Fruit fly (Drosophila melanogaster) whole organism, embryonic: ENCODE measurements around the gene Wdfy2.

ENCODE experiments used
- Antp ChIP-seq: fragments of 200-800 bp; sonication (Bioruptor generic); optimal IDR thresholded peaks from 3 replicates; lab custom pipeline; 2016; ENCODE audit warnings: missing biosample characterization, missing genetic modification characterization
- CG10147 ChIP-seq: fragments of 200-800 bp; sonication (Bioruptor generic); optimal IDR thresholded peaks from 2 replicates; lab custom pipeline; 2019; ENCODE audit warnings: missing biosample characterization, mild to moderate bottlenecking, missing genetic modification characterization, moderate library complexity
- CG11504 ChIP-seq: fragments of 200-800 bp; sonication (Bioruptor generic); optimal IDR thresholded peaks from 3 replicates; lab custom pipeline; 2019; ENCODE audit warnings: missing biosample characterization, mild to moderate bottlenecking, missing genetic modification characterization, moderate library complexity
- CG12299 ChIP-seq: fragments of 200-800 bp; sonication (Bioruptor generic); optimal IDR thresholded peaks from 2 replicates; lab custom pipeline; 2018; ENCODE audit warnings: missing biosample characterization, mild to moderate bottlenecking, missing genetic modification characterization
- CG1529 ChIP-seq: fragments of 200-800 bp; sonication (Bioruptor generic); optimal IDR thresholded peaks from 3 replicates; lab custom pipeline; 2018; ENCODE audit warnings: missing biosample characterization, missing genetic modification characterization
- CG18011 ChIP-seq: fragments of 200-800 bp; sonication (Bioruptor generic); optimal IDR thresholded peaks from 2 replicates; lab custom pipeline; 2017; ENCODE audit warnings: missing biosample characterization, missing genetic modification characterization, mild to moderate bottlenecking, moderate library complexity, missing genotype
- CG1832 ChIP-seq: fragments of 200-800 bp; sonication (Bioruptor generic); optimal IDR thresholded peaks from 2 replicates; lab custom pipeline; 2017; ENCODE audit warnings: missing biosample characterization, mild to moderate bottlenecking, missing genetic modification characterization, inconsistent platforms
- CG2129 ChIP-seq: fragments of 200-800 bp; sonication (Bioruptor generic); IDR thresholded peaks from 2 replicates; pipeline ENCODE4 v1.3.6; 2022; ENCODE audit warnings: missing biosample characterization, missing genetic modification characterization; ENCODE audit not compliant: partially characterized antibody
- CG43689 ChIP-seq: fragments of 200-800 bp; sonication (Bioruptor generic); IDR thresholded peaks from 2 replicates; pipeline ENCODE4 v1.3.6; 2022; ENCODE audit warnings: missing biosample characterization, missing genetic modification characterization
- CG7839 ChIP-seq: fragments of 200-800 bp; sonication (Bioruptor generic); optimal IDR thresholded peaks from 3 replicates; lab custom pipeline; 2018; ENCODE audit warnings: missing biosample characterization, mild to moderate bottlenecking, missing genetic modification characterization, moderate library complexity
- CG7928 ChIP-seq: fragments of 200-800 bp; sonication (Bioruptor generic); optimal IDR thresholded peaks from 2 replicates; lab custom pipeline; 2017; ENCODE audit warnings: missing biosample characterization, mild to moderate bottlenecking, missing genetic modification characterization
- CG8388 ChIP-seq: fragments of 200-800 bp; sonication (Bioruptor generic); optimal IDR thresholded peaks from 2 replicates; lab custom pipeline; 2019; ENCODE audit warnings: missing biosample characterization, mild to moderate bottlenecking, missing genetic modification characterization, moderate library complexity
- CG8765 ChIP-seq: fragments of 200-800 bp; sonication (Bioruptor generic); IDR thresholded peaks from 2 replicates; pipeline ENCODE4 v1.3.6; 2022; ENCODE audit warnings: missing biosample characterization, missing genetic modification characterization
- CG9727 ChIP-seq: fragments of 200-800 bp; sonication (Bioruptor generic); optimal IDR thresholded peaks from 3 replicates; lab custom pipeline; 2017; ENCODE audit warnings: missing biosample characterization, mild to moderate bottlenecking, missing genetic modification characterization
- CG9876 ChIP-seq: fragments of 200-800 bp; sonication (Bioruptor generic); optimal IDR thresholded peaks from 2 replicates; lab custom pipeline; 2016; ENCODE audit warnings: missing biosample characterization, missing genetic modification characterization
- CG9932 ChIP-seq: fragments of 200-800 bp; sonication (Bioruptor generic); IDR thresholded peaks from 2 replicates; pipeline ENCODE4 v1.3.6; 2022; ENCODE audit warnings: missing biosample characterization, missing genetic modification characterization
- CkIIα-i1 ChIP-seq: fragments of 200-800 bp; sonication (Bioruptor generic); IDR thresholded peaks from 2 replicates; pipeline ENCODE4 v1.3.6; 2022; ENCODE audit warnings: missing biosample characterization, missing genetic modification characterization
- Dbx ChIP-seq: fragments of 200-800 bp; sonication (Bioruptor generic); IDR thresholded peaks from 3 replicates; pipeline ENCODE4 v1.3.6; 2022; ENCODE audit warnings: missing biosample characterization, missing genetic modification characterization
- E2f2 ChIP-seq: fragments of 200-800 bp; sonication (Bioruptor generic); IDR thresholded peaks from 2 replicates; pipeline ENCODE4 v1.3.6; 2022; ENCODE audit warnings: missing biosample characterization, missing genetic modification characterization
- ERR ChIP-seq: fragments of 200-800 bp; sonication (Bioruptor generic); optimal IDR thresholded peaks from 2 replicates; lab custom pipeline; 2016; ENCODE audit warnings: missing biosample characterization, missing genetic modification characterization
- GATAe ChIP-seq: fragments of 200-800 bp; sonication (Bioruptor generic); conservative IDR thresholded peaks from 2 replicates; pipeline ENCODE4 v1.3.6; 2022; ENCODE audit warnings: missing biosample characterization, missing genetic modification characterization
- H2.0 ChIP-seq: fragments of 200-800 bp; sonication (Bioruptor generic); IDR thresholded peaks from 2 replicates; pipeline ENCODE4 v1.3.6; 2022; ENCODE audit warnings: missing biosample characterization, missing genetic modification characterization
- HmgD ChIP-seq: fragments of 200-800 bp; sonication (Bioruptor generic); optimal IDR thresholded peaks from 3 replicates; lab custom pipeline; 2016; ENCODE audit warnings: missing biosample characterization, missing genetic modification characterization
- HmgZ ChIP-seq: fragments of 200-800 bp; sonication (Bioruptor generic); optimal IDR thresholded peaks from 2 replicates; lab custom pipeline; 2018; ENCODE audit warnings: missing biosample characterization, mild to moderate bottlenecking, missing genetic modification characterization
- Lhr ChIP-seq: fragments of 200-800 bp; sonication (Bioruptor generic); optimal IDR thresholded peaks from 3 replicates; lab custom pipeline; 2017; ENCODE audit warnings: mild to moderate bottlenecking, missing biosample characterization, missing genetic modification reagents, missing genetic modification characterization
- Mrtf ChIP-seq: fragments of 200-800 bp; sonication (Bioruptor generic); IDR thresholded peaks from 3 replicates; pipeline ENCODE4 v1.3.6; 2022; ENCODE audit warnings: missing biosample characterization, missing genetic modification characterization
- NC2α ChIP-seq: fragments of 200-800 bp; sonication (Bioruptor generic); optimal IDR thresholded peaks from 2 replicates; lab custom pipeline; 2016; ENCODE audit warnings: missing biosample characterization, missing genetic modification characterization
- NfI ChIP-seq: fragments of 200-800 bp; sonication (Bioruptor generic); optimal IDR thresholded peaks from 3 replicates; lab custom pipeline; 2018; ENCODE audit warnings: missing biosample characterization, mild to moderate bottlenecking, missing genetic modification characterization, moderate library complexity
- Sry-β ChIP-seq: fragments of 200-800 bp; sonication (Bioruptor generic); optimal IDR thresholded peaks from 2 replicates; lab custom pipeline; 2018; ENCODE audit warnings: missing biosample characterization, mild to moderate bottlenecking, missing genetic modification characterization, moderate library complexity
- ash1 ChIP-seq: fragments of 200-800 bp; sonication (Bioruptor generic); optimal IDR thresholded peaks from 2 replicates; lab custom pipeline; 2018; ENCODE audit warnings: missing biosample characterization, mild to moderate bottlenecking, missing genetic modification characterization
- bbx ChIP-seq: fragments of 200-800 bp; sonication (Bioruptor generic); IDR thresholded peaks from 2 replicates; pipeline ENCODE4 v1.3.6; 2022; ENCODE audit warnings: missing biosample characterization, missing genetic modification characterization; ENCODE audit not compliant: partially characterized antibody
- bigmax ChIP-seq: fragments of 200-800 bp; sonication (Bioruptor generic); optimal IDR thresholded peaks from 2 replicates; lab custom pipeline; 2018; ENCODE audit warnings: missing biosample characterization, mild to moderate bottlenecking, missing genetic modification characterization
- bowl ChIP-seq: fragments of 200-800 bp; sonication (Bioruptor generic); IDR thresholded peaks from 2 replicates; pipeline ENCODE4 v1.3.6; 2022; ENCODE audit warnings: missing biosample characterization, missing genetic modification characterization
- chn ChIP-seq: fragments of 200-800 bp; sonication (Bioruptor generic); optimal IDR thresholded peaks from 2 replicates; lab custom pipeline; 2016; ENCODE audit warnings: missing biosample characterization, missing genetic modification characterization
- ci ChIP-seq: fragments of 200-800 bp; sonication (Bioruptor generic); IDR thresholded peaks from 3 replicates; pipeline ENCODE4 v1.3.6; 2022; ENCODE audit warnings: missing biosample characterization, missing genetic modification characterization
- corto ChIP-seq: fragments of 200-800 bp; sonication (Bioruptor generic); optimal IDR thresholded peaks from 2 replicates; lab custom pipeline; 2016; ENCODE audit warnings: missing biosample characterization, mild to moderate bottlenecking, missing genetic modification characterization, moderate library complexity
- crol ChIP-seq: fragments of 200-800 bp; sonication (Bioruptor generic); IDR thresholded peaks from 2 replicates; pipeline ENCODE4 v1.3.6; 2022; ENCODE audit warnings: missing biosample characterization, missing genetic modification characterization
- cwo ChIP-seq: fragments of 200-800 bp; sonication (Bioruptor generic); optimal IDR thresholded peaks from 3 replicates; lab custom pipeline; 2017; ENCODE audit warnings: missing biosample characterization, missing genetic modification characterization, mild to moderate bottlenecking, moderate library complexity, missing genetic modification reagents
- dan ChIP-seq: fragments of 200-800 bp; sonication (Bioruptor generic); IDR thresholded peaks from 2 replicates; pipeline ENCODE4 v1.3.6; 2022; ENCODE audit warnings: missing biosample characterization, missing genetic modification characterization
- fu2 ChIP-seq: fragments of 200-800 bp; sonication (Bioruptor generic); optimal IDR thresholded peaks from 2 replicates; lab custom pipeline; 2016; ENCODE audit warnings: missing biosample characterization, missing genetic modification characterization
- gcm2 ChIP-seq: fragments of 200-800 bp; sonication (Bioruptor generic); optimal IDR thresholded peaks from 2 replicates; lab custom pipeline; 2016; ENCODE audit warnings: missing biosample characterization, missing genetic modification characterization
- gro ChIP-seq: fragments of 200-800 bp; sonication (Bioruptor generic); optimal IDR thresholded peaks from 2 replicates; lab custom pipeline; 2016; ENCODE audit warnings: missing biosample characterization, missing genetic modification characterization
- ham ChIP-seq: fragments of 200-800 bp; sonication (Bioruptor generic); IDR thresholded peaks from 2 replicates; pipeline ENCODE4 v1.3.6; 2022; ENCODE audit warnings: missing biosample characterization, missing genetic modification characterization
- phol ChIP-seq: fragments of 200-800 bp; sonication (Bioruptor generic); optimal IDR thresholded peaks from 3 replicates; lab custom pipeline; 2018; ENCODE audit warnings: missing biosample characterization, mild to moderate bottlenecking, missing genetic modification characterization, moderate library complexity
- pita ChIP-seq: fragments of 200-800 bp; sonication (Bioruptor generic); optimal IDR thresholded peaks from 2 replicates; lab custom pipeline; 2017; ENCODE audit warnings: missing biosample characterization, mild to moderate bottlenecking, missing genetic modification characterization
- rib ChIP-seq: fragments of 200-800 bp; sonication (Bioruptor generic); IDR thresholded peaks from 2 replicates; pipeline ENCODE4 v1.3.6; 2022; ENCODE audit warnings: missing biosample characterization, missing genetic modification characterization
- sens-2 ChIP-seq: fragments of 200-800 bp; sonication (Bioruptor generic); IDR thresholded peaks from 2 replicates; pipeline ENCODE4 v1.3.6; 2022; ENCODE audit warnings: missing biosample characterization, missing genetic modification characterization
- sr ChIP-seq: fragments of 200-800 bp; sonication (Bioruptor generic); IDR thresholded peaks from 3 replicates; pipeline ENCODE4 v1.3.6; 2022; ENCODE audit warnings: missing biosample characterization, missing genetic modification characterization
- trh ChIP-seq: fragments of 200-800 bp; sonication (Bioruptor generic); optimal IDR thresholded peaks from 2 replicates; lab custom pipeline; 2016; ENCODE audit warnings: missing biosample characterization, missing genetic modification characterization
- tup ChIP-seq: fragments of 200-800 bp; sonication (Bioruptor generic); optimal IDR thresholded peaks from 2 replicates; lab custom pipeline; 2016; ENCODE audit warnings: missing biosample characterization, mild to moderate bottlenecking, missing genetic modification characterization, moderate library complexity

Gene Wdfy2

DNA sequence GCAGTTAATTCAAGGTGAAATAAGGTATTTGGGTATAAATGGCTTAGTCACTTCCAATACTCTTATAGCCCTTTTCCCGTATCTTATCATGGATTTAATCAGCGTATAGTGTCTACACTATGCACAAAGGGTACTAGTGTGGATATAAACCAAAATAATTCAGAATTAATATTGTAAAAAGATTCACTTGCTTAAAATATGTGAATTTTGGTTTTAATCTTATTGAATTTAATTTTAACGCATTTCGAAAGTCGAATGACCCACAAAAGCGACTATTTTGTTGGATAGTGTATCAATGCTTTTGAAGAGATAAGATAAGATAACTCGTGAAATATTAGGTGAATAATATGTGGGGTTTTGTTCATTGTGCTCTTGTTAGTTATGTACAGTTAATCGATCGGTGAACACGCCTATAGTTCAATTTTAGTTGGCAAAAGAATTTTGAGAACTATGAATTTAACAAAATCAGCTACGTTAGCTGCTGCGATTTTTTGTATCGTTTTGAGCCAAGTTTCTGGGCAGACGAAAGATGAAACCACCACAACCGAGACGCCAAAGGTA lies 41.1 kb upstream of the Wdfy2 start, which contains the start of gene CG5096 (continued):
- TF ChIP-seq CG12299 (tag; lab: Kevin White, UChicago) (peak; percentile 90), CG9727 (GFP tag; lab: Kevin White, UChicago) (peak; percentile 79), pita (no peak), NC2α (GFP tag; lab: Kevin White, UChicago) (peak; percentile 33), trh (GFP tag; lab: Kevin White, UChicago) (peak; percentile 51), Antp (GFP tag; lab: Kevin White, UChicago) (peak; percentile 48), CG7928 (GFP tag; lab: Kevin White, UChicago) (peak; percentile 41), bowl (peak; percentile 53; the same call in 1 of the 2 replicates), Sry-β (GFP tag; lab: Kevin White, UChicago) (peak; percentile 22), cwo (GFP tag; lab: Kevin White, UChicago) (peak; percentile 92), CG9876 (GFP tag; lab: Kevin White, UChicago) (no peak), CG18011 (GFP tag; lab: Kevin White, UChicago) (peak; percentile 57), gro (GFP tag; lab: Kevin White, UChicago) (peak; percentile 90), NfI (GFP tag; lab: Kevin White, UChicago) (peak; percentile 89), rib (GFP tag; lab: Robert Waterston, UW) (peak; percentile 86), HmgD (GFP tag; lab: Kevin White, UChicago) (no peak), CG11504 (tag; lab: Kevin White, UChicago) (peak; percentile 92), corto (peak; percentile 27), CG2129 (no peak), ci (GFP tag; lab: Robert Waterston, UW) (peak; percentile 94), ham (GFP tag; lab: Robert Waterston, UW) (peak; percentile 55; the same call in 1 of the 2 replicates), fu2 (GFP tag; lab: Kevin White, UChicago) (peak; percentile 68), Lhr (GFP tag; lab: Kevin White, UChicago) (no peak), CkIIα-i1 (no peak), CG43689 (GFP tag; lab: Robert Waterston, UW) (no peak), CG9932 (peak; percentile 81), phol (tag; lab: Kevin White, UChicago) (peak; percentile 81), crol (no peak), bigmax (GFP tag; lab: Kevin White, UChicago) (peak; percentile 40), GATAe (GFP tag; lab: Robert Waterston, UW) (peak; percentile 100), gcm2 (peak; percentile 23), CG8388 (GFP tag; lab: Kevin White, UChicago) (peak; percentile 82), sr (GFP tag; lab: Robert Waterston, UW) (no peak; the same call in 2 of the 3 replicates), E2f2 (GFP tag; lab: Robert Waterston, UW) (peak; percentile 74), CG1832 (GFP tag; lab: Kevin White, UChicago) (no peak), chn (peak; percentile 55), ash1 (GFP tag; lab: Kevin White, UChicago) (peak; percentile 82), HmgZ (tag; lab: Kevin White, UChicago) (peak; percentile 95), tup (GFP tag; lab: Kevin White, UChicago) (peak; percentile 59), bbx (GFP tag; lab: Robert Waterston, UW) (no peak), CG8765 (GFP tag; lab: Robert Waterston, UW) (no peak; the same call in 1 of the 2 replicates), Mrtf (GFP tag; lab: Robert Waterston, UW) (no peak; the same call in 2 of the 3 replicates), CG10147 (GFP tag; lab: Kevin White, UChicago) (peak; percentile 85), CG1529 (GFP tag; lab: Kevin White, UChicago) (peak; percentile 74), Dbx (GFP tag; lab: Robert Waterston, UW) (peak; percentile 94), sens-2 (GFP tag; lab: Robert Waterston, UW) (no peak), CG7839 (tag; lab: Kevin White, UChicago) (peak; percentile 94), dan (no peak), ERR (GFP tag; lab: Kevin White, UChicago) (peak; percentile 77), H2.0 (peak; percentile 79)
